Fruit fly (Drosophila melanogaster) whole organism, wandering third instar larva: ENCODE measurements around the gene Alp13.

ENCODE experiments used
- Abd-B ChIP-seq: fragments of >200 bp; optimal IDR thresholded peaks from 2 replicates; lab custom pipeline; 2017; ENCODE audit warnings: missing biosample characterization, missing genetic modification characterization
- CrebA ChIP-seq: fragments of 200-800 bp; sonication (Bioruptor generic); optimal IDR thresholded peaks from 2 replicates; lab custom pipeline; 2016; ENCODE audit warnings: missing biosample characterization, mild to moderate bottlenecking, missing genetic modification characterization, borderline replicate concordance
- Dfd ChIP-seq: fragments of >200 bp; optimal IDR thresholded peaks from 2 replicates; lab custom pipeline; 2017; ENCODE audit warnings: missing biosample characterization, missing genetic modification characterization
- Hr78 ChIP-seq: fragments of >200 bp; optimal IDR thresholded peaks from 2 replicates; lab custom pipeline; 2017; ENCODE audit warnings: missing biosample characterization, missing genetic modification characterization
- Jra ChIP-seq: sonication (Bioruptor generic); optimal IDR thresholded peaks from 2 replicates; lab custom pipeline; 2016; ENCODE audit warnings: missing biosample characterization, missing genetic modification characterization
- Mio ChIP-seq: sonication (Bioruptor generic); optimal IDR thresholded peaks from 2 replicates; lab custom pipeline; 2016; ENCODE audit warnings: missing biosample characterization, missing genetic modification characterization
- br ChIP-seq: fragments of 200-800 bp; sonication (Bioruptor generic); optimal IDR thresholded peaks from 2 replicates; lab custom pipeline; 2016; ENCODE audit warnings: missing biosample characterization, missing genetic modification characterization
- ey ChIP-seq: fragments of 200-800 bp; sonication (Bioruptor generic); optimal IDR thresholded peaks from 2 replicates; lab custom pipeline; 2016; ENCODE audit warnings: missing biosample characterization, missing genetic modification characterization
- fru ChIP-seq: fragments of 200-800 bp; sonication (Bioruptor generic); optimal IDR thresholded peaks from 3 replicates; lab custom pipeline; 2016; ENCODE audit warnings: missing biosample characterization, mild to moderate bottlenecking, missing genetic modification characterization
- h ChIP-seq: fragments of 200-800 bp; sonication (Bioruptor generic); optimal IDR thresholded peaks from 3 replicates; lab custom pipeline; 2016; ENCODE audit warnings: missing biosample characterization, mild to moderate bottlenecking, missing genetic modification characterization
- tai ChIP-seq: sonication (Bioruptor generic); optimal IDR thresholded peaks from 2 replicates; lab custom pipeline; 2016; ENCODE audit warnings: missing biosample characterization, missing genetic modification characterization
- usp ChIP-seq: fragments of >200 bp; optimal IDR thresholded peaks from 2 replicates; lab custom pipeline; 2017; ENCODE audit warnings: missing biosample characterization, missing genetic modification characterization

- TF ChIP-seq Abd-B = no peak
- TF ChIP-seq tai (GFP tag; lab: Kevin White, UChicago) = no peak
- TF ChIP-seq Jra (GFP tag; lab: Kevin White, UChicago) = no peak
- TF ChIP-seq Dfd (GFP tag; lab: Kevin White, UChicago) = no peak
- no peak for TF ChIP-seq ey (GFP tag; lab: Kevin White, UChicago)
- TF ChIP-seq CrebA (GFP tag; lab: Kevin White, UChicago) = no peak
- no peak for TF ChIP-seq usp (GFP tag; lab: Kevin White, UChicago)
- no peak for TF ChIP-seq fru (GFP tag; lab: Kevin White, UChicago)
- TF ChIP-seq Mio (GFP tag; lab: Kevin White, UChicago) = no peak
- no peak for TF ChIP-seq h
- TF ChIP-seq Hr78 (GFP tag; lab: Kevin White, UChicago) = no peak
- TF ChIP-seq br (GFP tag; lab: Kevin White, UChicago) = no peak
These were observed 42.0 kb downstream of the Alp13 start for dm6 chr3R:10032951-10033720.
